Worm (Caenorhabditis elegans) whole organism, early embryonic: Measurements from ENCODE around the gene Y116A8C.38.

Source experiments
- B0310.2 ChIP-seq: sonication (generic microtip); optimal IDR thresholded peaks from 2 replicates; lab custom pipeline; 2016; ENCODE audit warnings: mild to moderate bottlenecking, missing genetic modification characterization, missing compliant biosample characterization
- F13C5.2 ChIP-seq: sonication (generic microtip); optimal IDR thresholded peaks from 2 replicates; lab custom pipeline; 2017; ENCODE audit warnings: mild to moderate bottlenecking, missing genetic modification characterization, inconsistent platforms, missing compliant biosample characterization
- aly-1 ChIP-seq: sonication (generic microtip); optimal IDR thresholded peaks from 2 replicates; lab custom pipeline; 2016; ENCODE audit warnings: missing genetic modification characterization, missing compliant biosample characterization
- ama-1 ChIP-seq: fragments of 150-350 bp; optimal IDR thresholded peaks from 2 replicates; lab custom pipeline; 2014
- ceh-13 ChIP-seq: fragments of 200-800 bp; sonication (Bioruptor generic); optimal IDR thresholded peaks from 2 replicates; lab custom pipeline; 2018; ENCODE audit warnings: mild to moderate bottlenecking, missing genetic modification characterization, missing compliant biosample characterization
- ceh-36 ChIP-seq: sonication (generic microtip); optimal IDR thresholded peaks from 2 replicates; lab custom pipeline; 2016; ENCODE audit warnings: missing genetic modification characterization, inconsistent platforms, missing compliant biosample characterization
- ets-7 ChIP-seq: sonication (generic microtip); optimal IDR thresholded peaks from 2 replicates; lab custom pipeline; 2016; ENCODE audit warnings: missing genotype, missing genetic modification characterization, missing compliant biosample characterization
- flt-1 ChIP-seq: fragments of 200-800 bp; sonication (Bioruptor generic); IDR thresholded peaks from 2 replicates; pipeline ENCODE4 v1.3.6; 2022; ENCODE audit warnings: missing genetic modification characterization, missing compliant biosample characterization
- hmbx-1 ChIP-seq: sonication (generic microtip); optimal IDR thresholded peaks from 2 replicates; lab custom pipeline; 2016; ENCODE audit warnings: mild to moderate bottlenecking, missing genetic modification characterization, missing compliant biosample characterization
- hmg-4 ChIP-seq: fragments of 200-800 bp; sonication (Bioruptor generic); optimal IDR thresholded peaks from 2 replicates; lab custom pipeline; 2018; ENCODE audit warnings: mild to moderate bottlenecking, missing genetic modification characterization, missing compliant biosample characterization
- hnd-1 ChIP-seq: sonication (generic microtip); optimal IDR thresholded peaks from 2 replicates; lab custom pipeline; 2016; ENCODE audit warnings: missing genetic modification characterization, missing compliant biosample characterization
- pes-1 ChIP-seq: fragments of 200-800 bp; sonication (Bioruptor generic); IDR thresholded peaks from 2 replicates; pipeline ENCODE4 v1.3.6; 2022; ENCODE audit warnings: missing genetic modification reagents, missing genetic modification characterization, missing compliant biosample characterization
- scrt-1 ChIP-seq: fragments of 200-800 bp; sonication (Bioruptor generic); IDR thresholded peaks from 2 replicates; pipeline ENCODE4 v1.3.6; 2022; ENCODE audit warnings: missing genetic modification characterization, missing compliant biosample characterization
- sea-1 ChIP-seq: fragments of 200-800 bp; sonication (Bioruptor generic); conservative IDR thresholded peaks from 2 replicates; pipeline ENCODE4 v1.3.6; 2022; ENCODE audit warnings: missing genetic modification characterization, missing compliant biosample characterization
- tbx-11 ChIP-seq: fragments of 200-800 bp; sonication (Bioruptor generic); IDR thresholded peaks from 2 replicates; pipeline ENCODE4 v1.3.6; 2022; ENCODE audit warnings: missing genetic modification characterization, missing compliant biosample characterization
- tbx-37 ChIP-seq: fragments of 200-800 bp; sonication (Bioruptor generic); conservative IDR thresholded peaks from 2 replicates; pipeline ENCODE4 v1.3.6; 2022; ENCODE audit warnings: missing genetic modification reagents, missing genetic modification characterization, missing compliant biosample characterization
- tra-4 ChIP-seq: sonication (generic microtip); optimal IDR thresholded peaks from 2 replicates; lab custom pipeline; 2017; ENCODE audit warnings: missing genetic modification characterization, missing compliant biosample characterization

The Y116A8C.38 gene

DNA sequence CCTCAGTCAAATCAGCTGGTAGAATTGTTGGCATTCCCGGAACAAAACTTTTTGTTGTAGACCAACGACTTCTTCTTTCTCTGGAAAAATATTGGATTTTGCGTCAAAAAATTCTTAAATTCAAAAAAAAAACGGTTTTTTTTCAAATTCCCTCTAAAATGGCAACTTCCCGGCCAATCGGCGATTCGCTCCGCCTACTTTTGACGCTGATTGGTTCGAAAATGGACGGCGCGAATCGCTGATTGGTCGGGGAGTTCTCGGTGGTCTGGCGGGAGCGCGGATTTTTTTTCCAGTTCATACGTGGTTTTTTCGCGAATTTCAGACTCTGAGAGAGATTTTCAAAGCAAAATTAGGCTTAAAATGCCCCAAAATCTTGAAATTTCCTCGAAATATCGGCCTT is 22.5 kb upstream of the Y116A8C.38 start:
- no peak for TF ChIP-seq ceh-13 (GFP tag; lab: Kevin White, UChicago)

DNA sequence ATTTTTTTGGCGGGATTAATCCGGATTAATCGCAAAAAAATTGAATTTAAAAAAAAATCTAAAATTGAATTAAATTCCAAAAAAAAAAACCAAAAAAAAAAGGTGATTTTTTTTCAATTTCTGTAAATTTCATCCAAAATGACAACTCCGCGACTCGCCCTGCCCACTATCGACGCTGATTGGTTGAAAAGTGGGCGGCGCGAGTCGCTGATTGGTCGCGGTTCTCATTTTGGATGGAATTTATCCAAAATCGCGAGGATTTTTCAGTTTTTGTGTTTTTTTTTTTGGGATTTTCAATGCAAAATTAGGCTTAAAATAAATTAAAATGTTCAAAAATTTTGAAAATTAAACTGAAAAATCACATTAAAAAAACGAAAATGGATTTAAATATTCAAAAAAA is 21.9 kb upstream of the Y116A8C.38 start:
- TF ChIP-seq ceh-13 (GFP tag; lab: Kevin White, UChicago): no peak
- no peak for TF ChIP-seq ama-1 (lab: Kevin White, UChicago)
- TF ChIP-seq B0310.2 (tag; lab: Kevin White, UChicago): no peak
- TF ChIP-seq hnd-1 (tag; lab: Kevin White, UChicago): no peak
- TF ChIP-seq tbx-11: no peak
- TF ChIP-seq ceh-36: no peak
- TF ChIP-seq scrt-1 (GFP tag; lab: Robert Waterston, UW): no peak
- TF ChIP-seq tra-4 (tag; lab: Kevin White, UChicago): no peak
- no peak for TF ChIP-seq aly-1 (tag; lab: Kevin White, UChicago)
- TF ChIP-seq hmbx-1 (tag; lab: Kevin White, UChicago): no peak
- no peak for TF ChIP-seq ets-7 (tag; lab: Kevin White, UChicago)
- no peak for TF ChIP-seq tbx-37
- no peak for TF ChIP-seq sea-1 (GFP tag; lab: Robert Waterston, UW)
- no peak for TF ChIP-seq pes-1 (GFP tag; lab: Robert Waterston, UW)
- no peak for TF ChIP-seq hmg-4 (GFP tag; lab: Kevin White, UChicago)
- TF ChIP-seq F13C5.2: no peak
- TF ChIP-seq flt-1: no peak

ce11 chrIV:17110882-17111281 is 20.5 kb upstream of the Y116A8C.38 start, which contains the start of gene sfa-1:
TSS of gene sfa-1 (minus strand) at chrIV:17110982.
- TF ChIP-seq hmg-4 (GFP tag; lab: Kevin White, UChicago) (no peak), tbx-11 (no peak), tbx-37 (no peak), aly-1 (tag; lab: Kevin White, UChicago) (no peak), pes-1 (GFP tag; lab: Robert Waterston, UW) (no peak), hmbx-1 (tag; lab: Kevin White, UChicago) (no peak), flt-1 (no peak), hnd-1 (tag; lab: Kevin White, UChicago) (no peak), tra-4 (tag; lab: Kevin White, UChicago) (no peak), ama-1 (lab: Kevin White, UChicago) (no peak), F13C5.2 (no peak), ceh-13 (GFP tag; lab: Kevin White, UChicago) (no peak), ceh-36 (no peak), ets-7 (tag; lab: Kevin White, UChicago) (no peak), B0310.2 (tag; lab: Kevin White, UChicago) (no peak), scrt-1 (GFP tag; lab: Robert Waterston, UW) (no peak), sea-1 (GFP tag; lab: Robert Waterston, UW) (no peak)

ce11 chrIV:17111813-17112212 is 19.5 kb upstream of the Y116A8C.38 start, which contains the start of gene Y116A8C.33:
TSS of gene Y116A8C.33 (plus strand) at chrIV:17112113.
- TF ChIP-seq B0310.2 (tag; lab: Kevin White, UChicago) (no peak), ceh-13 (GFP tag; lab: Kevin White, UChicago) (no peak), pes-1 (GFP tag; lab: Robert Waterston, UW) (no peak), tra-4 (tag; lab: Kevin White, UChicago) (no peak), ets-7 (tag; lab: Kevin White, UChicago) (no peak), flt-1 (no peak), tbx-11 (no peak), tbx-37 (no peak), sea-1 (GFP tag; lab: Robert Waterston, UW) (no peak), ama-1 (lab: Kevin White, UChicago) (no peak)

DNA sequence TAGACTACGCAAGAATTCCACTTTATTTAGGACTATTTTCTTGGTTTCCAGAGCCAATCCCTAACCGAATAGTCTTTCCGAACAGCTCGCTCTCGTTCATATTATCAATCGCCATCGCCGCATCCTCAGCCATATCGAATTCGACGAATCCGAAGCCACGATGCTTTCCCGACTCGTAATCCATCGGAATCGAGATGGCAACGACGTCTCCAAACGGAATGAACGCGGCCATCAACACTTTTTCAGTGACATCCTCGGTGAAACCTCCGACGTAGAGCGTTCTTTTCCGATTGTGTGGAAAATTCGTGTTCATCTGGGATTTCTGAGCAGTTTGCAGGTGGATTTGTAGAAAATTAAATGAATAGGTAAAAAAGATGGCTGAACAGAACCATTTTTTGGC is 15.0 kb upstream of the Y116A8C.38 start, which contains the start of gene cyn-13:
cyn-13 (minus strand) TSS at position 313 of the 400 bp plus-strand sequence.
- no peak for TF ChIP-seq scrt-1 (GFP tag; lab: Robert Waterston, UW)
- peak; percentile 69 for TF ChIP-seq ama-1 (lab: Kevin White, UChicago)

DNA sequence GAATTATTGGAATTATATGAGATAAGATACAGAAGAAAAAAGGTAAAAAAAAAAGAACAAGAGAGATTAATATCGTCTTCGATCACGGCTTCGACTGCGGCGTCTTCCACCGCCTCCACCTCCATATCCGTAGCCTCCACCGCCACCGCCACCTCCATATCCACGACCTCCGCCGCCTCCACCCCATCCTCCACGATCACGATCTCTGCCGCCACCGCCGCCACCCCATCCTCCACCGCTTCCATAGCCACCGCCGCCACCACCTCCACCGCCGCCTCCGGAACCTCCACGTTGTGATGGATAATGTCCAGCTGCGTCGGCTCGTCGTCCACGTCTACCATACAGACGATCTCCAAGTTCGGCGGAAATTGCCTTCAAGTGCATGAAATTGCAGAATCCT is 14.5 kb upstream of the Y116A8C.38 start:
- TF ChIP-seq pes-1 (GFP tag; lab: Robert Waterston, UW) (0 out of 2 replicates have a peak, but pooled peaks have one; percentile 23), ama-1 (lab: Kevin White, UChicago) (no peak)

DNA sequence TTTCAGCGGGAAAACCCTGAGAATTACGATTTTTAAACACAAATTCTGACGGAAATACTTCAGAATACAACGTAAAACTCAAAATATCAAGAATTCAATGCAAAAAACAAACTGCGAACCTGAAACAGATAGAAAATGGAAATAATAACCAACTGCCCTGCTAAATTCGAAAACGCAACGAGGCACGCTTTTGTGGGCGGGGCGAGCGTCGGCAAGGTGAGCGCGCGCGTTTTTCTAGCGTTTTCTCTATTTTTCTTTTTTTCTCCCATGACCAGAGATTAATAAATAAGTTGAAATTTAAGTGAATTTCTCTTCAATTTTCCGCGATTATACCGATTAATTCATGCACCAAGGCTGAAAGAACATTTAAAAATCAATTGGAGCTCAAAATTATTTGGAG is 12.8 kb upstream of the Y116A8C.38 start, which contains the start of gene uaf-2:
uaf-2 (minus strand) TSS at position 183 of the 400 bp plus-strand sequence.
- TF ChIP-seq sea-1 (GFP tag; lab: Robert Waterston, UW): no peak
- TF ChIP-seq F13C5.2: no peak
- TF ChIP-seq tra-4 (tag; lab: Kevin White, UChicago): no peak
- no peak for TF ChIP-seq ama-1 (lab: Kevin White, UChicago)
- TF ChIP-seq tbx-37: no peak
- no peak for TF ChIP-seq aly-1 (tag; lab: Kevin White, UChicago)
- TF ChIP-seq ets-7 (tag; lab: Kevin White, UChicago): no peak
- TF ChIP-seq ceh-36: no peak
- no peak for TF ChIP-seq hmbx-1 (tag; lab: Kevin White, UChicago)
- no peak for TF ChIP-seq ceh-13 (GFP tag; lab: Kevin White, UChicago)
- no peak for TF ChIP-seq scrt-1 (GFP tag; lab: Robert Waterston, UW)
- no peak for TF ChIP-seq flt-1

DNA sequence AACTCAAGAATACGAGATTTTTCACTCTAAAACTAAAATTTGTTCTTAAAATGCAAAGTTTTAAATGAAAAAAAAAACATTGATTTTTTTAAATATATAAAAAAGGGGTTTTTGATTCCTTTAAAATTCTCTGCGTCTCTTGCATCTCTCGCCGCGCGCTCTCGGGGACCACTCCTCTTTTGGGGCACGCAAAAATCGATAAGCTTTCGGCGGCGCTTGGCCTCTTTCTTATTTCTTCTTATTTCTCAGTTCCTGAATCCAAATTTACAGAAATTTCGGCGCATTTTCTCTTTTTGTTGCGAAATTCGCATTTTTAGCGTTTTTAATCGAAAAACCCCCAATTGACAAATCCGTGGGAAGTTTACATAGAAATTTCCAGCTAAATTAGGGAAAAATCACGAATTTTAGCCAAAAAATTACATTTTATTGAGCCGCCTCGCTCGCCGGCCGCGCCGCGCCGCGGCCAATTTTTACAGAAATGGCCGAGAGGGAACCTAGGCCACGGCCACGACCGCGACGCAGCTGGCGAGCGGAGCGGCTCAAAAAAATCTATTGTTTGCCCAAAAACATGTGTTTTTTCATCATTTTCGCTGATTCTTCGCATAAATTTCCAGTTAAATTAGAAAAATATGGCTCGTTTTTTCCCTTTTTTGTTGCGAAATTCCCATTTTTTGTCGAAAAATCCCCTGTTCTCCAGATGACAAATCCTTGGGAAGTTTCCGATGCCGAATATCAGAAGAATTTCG is 12.2 kb upstream of the Y116A8C.38 start, which contains the start of gene itsn-1:
itsn-1 (plus strand) TSS at position 696 of the 746 bp plus-strand sequence.
- TF ChIP-seq tbx-37 (no peak), tbx-11 (no peak), tra-4 (tag; lab: Kevin White, UChicago) (no peak), scrt-1 (GFP tag; lab: Robert Waterston, UW) (no peak), ceh-36 (no peak), ets-7 (tag; lab: Kevin White, UChicago) (no peak), ama-1 (lab: Kevin White, UChicago) (no peak), pes-1 (GFP tag; lab: Robert Waterston, UW) (no peak), hnd-1 (tag; lab: Kevin White, UChicago) (no peak), hmg-4 (GFP tag; lab: Kevin White, UChicago) (no peak), sea-1 (GFP tag; lab: Robert Waterston, UW) (no peak), flt-1 (no peak), hmbx-1 (tag; lab: Kevin White, UChicago) (no peak), ceh-13 (GFP tag; lab: Kevin White, UChicago) (no peak)
